Worm (Caenorhabditis elegans) whole organism, L3 larva: ENCODE results near the gene F14H3.15.
"Not testable (repeated sequence)": the region's sequence is repeated elsewhere in the genome, so short reads cannot be mapped to it uniquely, and the experiment has no call there.

Experiments
- aly-2 ChIP-seq: fragments of 150-350 bp; optimal IDR thresholded peaks from 2 replicates; lab custom pipeline; 2014; ENCODE audit warnings: missing biosample characterization, missing genetic modification characterization
- ceh-16 ChIP-seq: sonication (generic microtip); optimal IDR thresholded peaks from 2 replicates; lab custom pipeline; 2017; ENCODE audit warnings: missing biosample characterization, missing genetic modification characterization
- lin-15B ChIP-seq: fragments of 150-350 bp; optimal IDR thresholded peaks from 2 replicates; lab custom pipeline; 2014; ENCODE audit warnings: missing biosample characterization, missing genetic modification characterization
- nhr-11 ChIP-seq: fragments of 150-350 bp; optimal IDR thresholded peaks from 2 replicates; lab custom pipeline; 2014; ENCODE audit warnings: missing biosample characterization, missing genetic modification characterization

DNA sequence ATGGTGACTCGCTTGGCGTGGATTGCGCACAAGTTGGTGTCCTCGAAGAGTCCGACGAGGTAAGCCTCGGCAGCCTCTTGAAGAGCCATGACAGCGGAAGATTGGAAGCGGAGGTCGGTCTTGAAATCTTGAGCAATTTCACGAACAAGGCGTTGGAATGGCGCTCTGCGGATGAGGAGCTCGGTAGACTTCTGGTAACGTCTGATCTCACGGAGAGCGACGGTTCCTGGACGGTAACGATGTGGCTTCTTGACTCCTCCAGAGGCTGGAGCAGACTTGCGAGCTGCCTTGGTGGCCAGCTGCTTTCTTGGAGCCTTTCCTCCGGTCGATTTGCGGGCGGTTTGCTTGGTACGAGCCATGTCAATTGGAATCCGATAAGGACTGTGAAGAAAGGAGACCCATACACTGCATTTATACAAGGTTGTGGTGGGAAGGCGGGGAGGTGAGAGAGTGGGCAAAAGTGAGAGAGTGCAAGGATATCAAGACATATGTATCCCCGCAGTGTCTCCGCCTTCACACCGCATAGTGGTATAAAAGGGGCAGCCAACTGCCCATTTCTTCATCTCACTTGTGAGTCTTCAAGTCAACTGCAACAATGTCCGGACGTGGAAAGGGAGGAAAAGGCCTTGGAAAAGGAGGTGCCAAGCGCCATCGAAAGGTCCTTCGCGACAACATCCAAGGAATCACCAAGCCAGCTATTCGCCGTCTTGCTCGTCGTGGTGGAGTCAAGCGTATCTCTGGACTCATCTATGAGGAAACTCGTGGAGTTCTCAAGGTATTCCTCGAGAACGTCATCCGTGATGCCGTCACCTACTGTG, 17.9 kb downstream of the F14H3.15 start, which contains the start of the genes his-2 and his-1:
- TF ChIP-seq nhr-11; ceh-16; aly-2 (tag; lab: Kevin White, UChicago); lin-15B (tag; lab: Kevin White, UChicago): not testable (repeated sequence)
